Worm (Caenorhabditis elegans) whole organism, L4 larva: Measurements from ENCODE around the gene K08H2.7.

Experiments
- F10B5.3 ChIP-seq: sonication (generic microtip); optimal IDR thresholded peaks from 2 replicates; lab custom pipeline; 2016; ENCODE audit warnings: mild to moderate bottlenecking, missing genetic modification characterization, missing compliant biosample characterization
- F26F4.8 ChIP-seq: fragments of 200-800 bp; sonication (Bioruptor generic); conservative IDR thresholded peaks from 2 replicates; pipeline ENCODE4 v1.3.6; 2022; ENCODE audit warnings: missing genetic modification characterization, missing compliant biosample characterization
- F37D6.2 ChIP-seq: sonication (generic microtip); optimal IDR thresholded peaks from 2 replicates; lab custom pipeline; 2016; ENCODE audit warnings: mild to moderate bottlenecking, missing genetic modification characterization, missing compliant biosample characterization
- F49E8.2 ChIP-seq: sonication (generic microtip); optimal IDR thresholded peaks from 2 replicates; lab custom pipeline; 2016; ENCODE audit warnings: missing compliant biosample characterization, mild to moderate bottlenecking, missing genetic modification characterization, borderline replicate concordance
- Y48G9A.11 ChIP-seq: fragments of 200-800 bp; sonication (Bioruptor generic); IDR thresholded peaks from 2 replicates; pipeline ENCODE4 v1.3.6; 2022; ENCODE audit warnings: missing genetic modification reagents, missing genetic modification characterization, missing compliant biosample characterization
- Y75B8A.6 ChIP-seq: fragments of 200-800 bp; sonication (Bioruptor generic); IDR thresholded peaks from 2 replicates; pipeline ENCODE4 v1.3.6; 2022; ENCODE audit warnings: missing genetic modification reagents, missing genetic modification characterization, missing compliant biosample characterization
- ZK546.5 ChIP-seq, 2 experiments: sonication (generic microtip); optimal IDR thresholded peaks; 2 replicates each; lab custom pipeline; 2017; ENCODE audit warnings: missing biosample characterization in 2 of 2, missing genetic modification characterization in 2 of 2
- ama-1 ChIP-seq: fragments of 150-350 bp; optimal IDR thresholded peaks from 2 replicates; lab custom pipeline; 2014; ENCODE audit warnings: inconsistent platforms, mixed read lengths
- ceh-20 ChIP-seq: fragments of 200-800 bp; sonication (Bioruptor generic); IDR thresholded peaks from 2 replicates; pipeline ENCODE4 v1.3.6; 2022; ENCODE audit warnings: missing genetic modification reagents, missing genetic modification characterization, missing compliant biosample characterization
- ceh-28 ChIP-seq: fragments of 150-350 bp; optimal IDR thresholded peaks from 2 replicates; lab custom pipeline; 2014; ENCODE audit warnings: missing biosample characterization, missing genetic modification reagents, missing genetic modification characterization
- ces-1 ChIP-seq: fragments of 150-350 bp; sonication (generic microtip); optimal IDR thresholded peaks from 4 replicates; lab custom pipeline; 2014; ENCODE audit warnings: missing biosample characterization, missing genetic modification reagents, missing genetic modification characterization
- cey-2 ChIP-seq: sonication (generic microtip); optimal IDR thresholded peaks from 3 replicates; lab custom pipeline; 2017; ENCODE audit warnings: missing genetic modification characterization, mild to moderate bottlenecking, missing compliant biosample characterization, antibody characterized with exemption, borderline replicate concordance; ENCODE audit not compliant: insufficient read depth
- daf-12 ChIP-seq: fragments of 150-350 bp; optimal IDR thresholded peaks from 2 replicates; lab custom pipeline; 2014; ENCODE audit warnings: missing biosample characterization, missing genetic modification reagents, missing genetic modification characterization
- daf-16 ChIP-seq, 3 experiments: sonication (generic microtip); optimal IDR thresholded peaks; 2 replicates each; lab custom pipeline; 2016 to 2017; ENCODE audit warnings: missing genetic modification characterization in 3 of 3, missing genetic modification reagents in 3 of 3, mild to moderate bottlenecking in 2 of 3, missing compliant biosample characterization in 2 of 3, missing biosample characterization in 1 of 3, moderate library complexity in 1 of 3
- duxl-1 ChIP-seq: sonication (generic microtip); optimal IDR thresholded peaks from 2 replicates; lab custom pipeline; 2016; ENCODE audit warnings: mild to moderate bottlenecking, missing genetic modification characterization, moderate library complexity, missing compliant biosample characterization; ENCODE audit not compliant: poor library complexity
- dve-1 ChIP-seq: sonication (generic microtip); optimal IDR thresholded peaks from 2 replicates; lab custom pipeline; 2017; ENCODE audit warnings: antibody characterized with exemption, mild to moderate bottlenecking, missing genetic modification characterization, missing compliant biosample characterization; ENCODE audit not compliant: insufficient read depth
- hif-1 ChIP-seq, 2 experiments: sonication (generic microtip); optimal IDR thresholded peaks; 2 replicates each; lab custom pipeline; 2016 to 2017; ENCODE audit warnings: missing compliant biosample characterization in 2 of 2, missing genetic modification characterization in 2 of 2, missing genetic modification reagents in 2 of 2, missing genotype in 2 of 2, mild to moderate bottlenecking in 1 of 2
- hlh-30 ChIP-seq: sonication (generic microtip); optimal IDR thresholded peaks from 2 replicates; lab custom pipeline; 2017; ENCODE audit warnings: antibody characterized with exemption, mild to moderate bottlenecking, missing genetic modification characterization, missing compliant biosample characterization; ENCODE audit not compliant: insufficient read depth
- lim-7 ChIP-seq: fragments of 200-800 bp; sonication (Bioruptor generic); IDR thresholded peaks from 2 replicates; pipeline ENCODE4 v1.3.6; 2022; ENCODE audit warnings: missing genetic modification characterization, missing compliant biosample characterization
- lir-3 ChIP-seq: sonication (generic microtip); optimal IDR thresholded peaks from 2 replicates; lab custom pipeline; 2016; ENCODE audit warnings: mild to moderate bottlenecking, missing genetic modification characterization, missing compliant biosample characterization
- madf-9 ChIP-seq: fragments of 200-800 bp; sonication (Bioruptor generic); conservative IDR thresholded peaks from 2 replicates; pipeline ENCODE4 v1.3.6; 2022; ENCODE audit warnings: missing genetic modification reagents, missing genetic modification characterization, missing compliant biosample characterization
- mdt-29 ChIP-seq: fragments of 200-800 bp; sonication (Bioruptor generic); IDR thresholded peaks from 2 replicates; pipeline ENCODE4 v1.3.6; 2022; ENCODE audit warnings: missing genetic modification reagents, missing genetic modification characterization, missing compliant biosample characterization
- mes-2 ChIP-seq: sonication (generic microtip); optimal IDR thresholded peaks from 2 replicates; lab custom pipeline; 2016; ENCODE audit warnings: missing genotype, mild to moderate bottlenecking, missing genetic modification characterization, missing compliant biosample characterization; ENCODE audit not compliant: poor library complexity, severe bottlenecking
- nhr-10 ChIP-seq: fragments of 150-350 bp; optimal IDR thresholded peaks from 2 replicates; lab custom pipeline; 2014; ENCODE audit warnings: missing biosample characterization, missing genetic modification characterization
- nhr-102 ChIP-seq: sonication (generic microtip); optimal IDR thresholded peaks from 2 replicates; lab custom pipeline; 2016; ENCODE audit warnings: mild to moderate bottlenecking, missing genetic modification characterization, moderate library complexity, missing compliant biosample characterization
- nhr-111 ChIP-seq: fragments of 200-800 bp; sonication (Bioruptor generic); optimal IDR thresholded peaks from 2 replicates; lab custom pipeline; 2018; ENCODE audit warnings: mild to moderate bottlenecking, missing genetic modification characterization, missing compliant biosample characterization
- nhr-237 ChIP-seq: sonication (generic microtip); optimal IDR thresholded peaks from 2 replicates; lab custom pipeline; 2017; ENCODE audit warnings: missing biosample characterization, missing genetic modification characterization
- nhr-28 ChIP-seq: fragments of 150-350 bp; optimal IDR thresholded peaks from 2 replicates; lab custom pipeline; 2014; ENCODE audit warnings: missing biosample characterization, missing genetic modification characterization
- nhr-41 ChIP-seq: fragments of 200-800 bp; sonication (Bioruptor generic); IDR thresholded peaks from 2 replicates; pipeline ENCODE4 v1.3.6; 2022; ENCODE audit warnings: missing genetic modification reagents, missing genetic modification characterization, missing compliant biosample characterization
- nhr-48 ChIP-seq: sonication (generic microtip); optimal IDR thresholded peaks from 2 replicates; lab custom pipeline; 2016; ENCODE audit warnings: mild to moderate bottlenecking, missing genetic modification characterization, missing compliant biosample characterization
- nhr-6 ChIP-seq: fragments of 150-350 bp; optimal IDR thresholded peaks from 2 replicates; lab custom pipeline; 2014; ENCODE audit warnings: missing biosample characterization, missing genetic modification characterization
- nhr-76 ChIP-seq: fragments of 150-350 bp; optimal IDR thresholded peaks from 2 replicates; lab custom pipeline; 2014; ENCODE audit warnings: missing biosample characterization, missing genetic modification characterization
- nhr-77 ChIP-seq: fragments of 150-350 bp; optimal IDR thresholded peaks from 2 replicates; lab custom pipeline; 2014; ENCODE audit warnings: missing biosample characterization, missing genetic modification characterization
- pha-4 ChIP-seq, 2 experiments: fragments of 150-350 bp in 1 of 2; fragments of 200-800 bp in 1 of 2; sonication (Bioruptor generic) in 1 of 2; IDR thresholded peaks in 1 of 2; optimal IDR thresholded peaks in 1 of 2; 2 replicates each; pipeline versions ENCODE4 v1.3.6 to Lab custom; 2014 to 2022; ENCODE audit warnings: missing genetic modification characterization in 2 of 2, missing genetic modification reagents in 2 of 2, missing biosample characterization in 1 of 2, missing compliant biosample characterization in 1 of 2
- saeg-2 ChIP-seq: fragments of 200-800 bp; sonication (Bioruptor generic); IDR thresholded peaks from 2 replicates; pipeline ENCODE4 v1.3.6; 2022; ENCODE audit warnings: missing genetic modification reagents, missing genetic modification characterization, missing compliant biosample characterization
- sdz-12 ChIP-seq: fragments of 200-800 bp; sonication (Bioruptor generic); optimal IDR thresholded peaks from 2 replicates; lab custom pipeline; 2018; ENCODE audit warnings: mild to moderate bottlenecking, missing genetic modification characterization, missing compliant biosample characterization
- skn-1 ChIP-seq: fragments of 150-350 bp; optimal IDR thresholded peaks from 2 replicates; lab custom pipeline; 2014; ENCODE audit warnings: missing biosample characterization, missing genetic modification characterization
- snpc-4 ChIP-seq: fragments of 150-350 bp; optimal IDR thresholded peaks from 2 replicates; lab custom pipeline; 2014; ENCODE audit warnings: missing biosample characterization, missing genetic modification characterization
- spr-1 ChIP-seq: sonication (generic microtip); optimal IDR thresholded peaks from 2 replicates; lab custom pipeline; 2016; ENCODE audit warnings: mild to moderate bottlenecking, missing genetic modification characterization, missing compliant biosample characterization
- spr-3 ChIP-seq: fragments of 200-800 bp; sonication (Bioruptor generic); optimal IDR thresholded peaks from 2 replicates; lab custom pipeline; 2018; ENCODE audit warnings: mild to moderate bottlenecking, missing genetic modification characterization, missing compliant biosample characterization
- tag-97 ChIP-seq: fragments of 200-800 bp; sonication (Bioruptor generic); IDR thresholded peaks from 2 replicates; pipeline ENCODE4 v1.3.6; 2022; ENCODE audit warnings: missing genetic modification characterization, missing compliant biosample characterization
- unc-39 ChIP-seq: sonication (generic microtip); optimal IDR thresholded peaks from 2 replicates; lab custom pipeline; 2017; ENCODE audit warnings: missing biosample characterization, missing genetic modification characterization
- vab-7 ChIP-seq: fragments of 200-800 bp; sonication (Bioruptor generic); IDR thresholded peaks from 2 replicates; pipeline ENCODE4 v1.3.6; 2022; ENCODE audit warnings: missing genetic modification reagents, missing genetic modification characterization, missing compliant biosample characterization
- zfp-3 ChIP-seq: fragments of 200-800 bp; sonication (Bioruptor generic); conservative IDR thresholded peaks from 2 replicates; pipeline ENCODE4 v1.3.6; 2022; ENCODE audit warnings: missing genetic modification reagents, missing genetic modification characterization, missing compliant biosample characterization
- zip-2 ChIP-seq: fragments of 150-350 bp; optimal IDR thresholded peaks from 2 replicates; lab custom pipeline; 2014; ENCODE audit warnings: missing biosample characterization, missing genetic modification characterization
- ztf-11 ChIP-seq: fragments of 150-350 bp; optimal IDR thresholded peaks from 2 replicates; lab custom pipeline; 2014; ENCODE audit warnings: missing biosample characterization, missing genetic modification characterization

Gene K08H2.7

DNA sequence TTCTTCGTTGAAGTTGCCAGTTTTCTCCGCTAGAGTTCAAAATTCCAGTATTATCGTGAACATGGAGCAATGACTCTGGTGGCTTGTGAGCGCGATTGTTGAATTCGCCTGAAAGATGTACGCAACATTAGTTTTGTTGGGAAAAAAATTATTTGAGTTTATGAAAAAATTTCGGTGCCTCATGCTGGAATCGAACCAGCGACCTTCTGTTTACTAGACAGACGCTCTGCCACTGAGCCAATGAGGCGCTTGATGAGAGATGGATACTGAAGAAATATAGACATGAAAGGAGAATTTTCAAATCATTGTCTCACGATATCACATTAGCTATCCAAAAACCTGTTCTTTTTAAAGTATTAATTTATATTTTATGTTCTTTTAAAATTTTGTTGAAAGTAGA is 35.2 kb upstream of the K08H2.7 start (continued):
- peak; percentile 29 for TF ChIP-seq nhr-102 (tag; lab: Kevin White, UChicago)
- TF ChIP-seq madf-9 (GFP tag; lab: Robert Waterston, UW), result 0 out of 2 replicates have a peak, but pooled peaks have one; percentile 44
- TF ChIP-seq vab-7 (GFP tag; lab: Robert Waterston, UW), result peak; percentile 83
- peak; percentile 33 for TF ChIP-seq nhr-48 (tag; lab: Kevin White, UChicago)
- TF ChIP-seq daf-16 (GFP tag; optimal IDR thresholded peaks at IDR 0.05; lab: Kevin White, UChicago), result peak; percentile 27 to 82
- TF ChIP-seq daf-16 (tag; optimal IDR thresholded peaks at IDR 0.05; lab: Kevin White, UChicago), result peak; percentile 83
- no peak for TF ChIP-seq cey-2
- peak; percentile 82 for TF ChIP-seq pha-4 (GFP tag; IDR thresholded peaks at IDR 0.05; lab: Robert Waterston, UW)
- TF ChIP-seq pha-4 (tag; optimal IDR thresholded peaks at IDR 0.05; lab: Kevin White, UChicago), result no peak
- TF ChIP-seq nhr-237, result no peak
- peak; percentile 59 for TF ChIP-seq lir-3 (tag; lab: Kevin White, UChicago)
- TF ChIP-seq tag-97, result no peak
- peak; percentile 90 for TF ChIP-seq lim-7 (GFP tag; lab: Robert Waterston, UW)
- peak; percentile 64; the same call in 1 of the 2 replicates for TF ChIP-seq nhr-41 (GFP tag; lab: Robert Waterston, UW)
- peak; percentile 17 for TF ChIP-seq zip-2 (tag; lab: Kevin White, UChicago)
- no peak for TF ChIP-seq ztf-11 (tag; lab: Kevin White, UChicago)
- TF ChIP-seq unc-39 (tag; lab: Kevin White, UChicago), result no peak
- TF ChIP-seq spr-1 (tag; lab: Kevin White, UChicago), result peak; percentile 21
- TF ChIP-seq spr-3 (GFP tag; lab: Kevin White, UChicago), result peak; percentile 39
- peak; percentile 35 for TF ChIP-seq duxl-1 (tag; lab: Kevin White, UChicago)
- TF ChIP-seq sdz-12 (GFP tag; lab: Kevin White, UChicago), result no peak
- 0 out of 2 replicates have a peak, but pooled peaks have one; percentile 17 for TF ChIP-seq ceh-20 (GFP tag; lab: Robert Waterston, UW)
- TF ChIP-seq F49E8.2 (tag; lab: Kevin White, UChicago), result peak; percentile 28
- no peak for TF ChIP-seq ceh-28 (tag; lab: Kevin White, UChicago)
- TF ChIP-seq nhr-28 (tag; lab: Kevin White, UChicago), result no peak
- TF ChIP-seq mdt-29 (GFP tag; lab: Robert Waterston, UW), result no peak
- no peak for TF ChIP-seq nhr-10 (tag; lab: Kevin White, UChicago)
- TF ChIP-seq mes-2 (tag; lab: Kevin White, UChicago), result no peak
- no peak for TF ChIP-seq ces-1 (GFP tag; lab: Kevin White, UChicago)
- no peak for TF ChIP-seq Y75B8A.6
- TF ChIP-seq Y48G9A.11, result peak; percentile 44; the same call in 1 of the 2 replicates
- 0 out of 2 replicates have a peak, but pooled peaks have one; percentile 12 for TF ChIP-seq zfp-3 (GFP tag; lab: Robert Waterston, UW)
- TF ChIP-seq dve-1 (tag; lab: Kevin White, UChicago), result no peak
- TF ChIP-seq F10B5.3 (tag; lab: Kevin White, UChicago), result no peak
- no peak for TF ChIP-seq nhr-6
- TF ChIP-seq nhr-111 (GFP tag; lab: Kevin White, UChicago), result peak; percentile 65
- TF ChIP-seq daf-12, result no peak
- no peak for TF ChIP-seq ama-1 (lab: Kevin White, UChicago)
- no peak for TF ChIP-seq nhr-77 (tag; lab: Kevin White, UChicago)
- TF ChIP-seq F37D6.2 (tag; lab: Kevin White, UChicago), result no peak
- no peak for TF ChIP-seq nhr-76
- no peak for TF ChIP-seq ZK546.5 (tag; optimal IDR thresholded peaks at IDR 0.05; lab: Kevin White, UChicago)
- TF ChIP-seq saeg-2 (GFP tag; lab: Robert Waterston, UW), result 0 out of 2 replicates have a peak, but pooled peaks have one; percentile 30
- no peak for TF ChIP-seq skn-1 (tag; lab: Kevin White, UChicago)
- no peak for TF ChIP-seq snpc-4 (tag; lab: Kevin White, UChicago)
- no peak for TF ChIP-seq hif-1 (tag; optimal IDR thresholded peaks at IDR 0.05; lab: Kevin White, UChicago)
- peak; percentile 78 for TF ChIP-seq F26F4.8 (GFP tag; lab: Robert Waterston, UW)
- TF ChIP-seq hlh-30, result no peak
